Worm (Caenorhabditis elegans) whole organism, late embryonic: ENCODE measurements around the gene ostb-1.

Experiments
- C08G9.2 ChIP-seq: sonication (generic microtip); optimal IDR thresholded peaks from 2 replicates; lab custom pipeline; 2016; ENCODE audit warnings: mild to moderate bottlenecking, missing genetic modification characterization, moderate library complexity, missing compliant biosample characterization
- F13H6.1 ChIP-seq: sonication (generic microtip); optimal IDR thresholded peaks from 2 replicates; lab custom pipeline; 2016; ENCODE audit warnings: missing genetic modification characterization, missing compliant biosample characterization
- Y22D7AL.16 ChIP-seq: sonication (generic microtip); optimal IDR thresholded peaks from 2 replicates; lab custom pipeline; 2016; ENCODE audit warnings: missing genetic modification characterization, missing compliant biosample characterization
- ahr-1 ChIP-seq: sonication (generic microtip); optimal IDR thresholded peaks from 2 replicates; lab custom pipeline; 2016; ENCODE audit warnings: missing genetic modification characterization, missing compliant biosample characterization
- ama-1 ChIP-seq: fragments of 150-350 bp; optimal IDR thresholded peaks from 2 replicates; lab custom pipeline; 2014
- ceh-14 ChIP-seq: sonication (generic microtip); optimal IDR thresholded peaks from 2 replicates; lab custom pipeline; 2016; ENCODE audit warnings: missing genotype, missing genetic modification characterization, missing compliant biosample characterization
- ceh-18 ChIP-seq: sonication (generic microtip); optimal IDR thresholded peaks from 2 replicates; lab custom pipeline; 2016; ENCODE audit warnings: missing genetic modification characterization, missing compliant biosample characterization
- ceh-19 ChIP-seq: fragments of 200-800 bp; sonication (Bioruptor generic); optimal IDR thresholded peaks from 2 replicates; lab custom pipeline; 2018; ENCODE audit warnings: mild to moderate bottlenecking, missing genetic modification characterization, missing compliant biosample characterization
- ceh-34 ChIP-seq: sonication (generic microtip); optimal IDR thresholded peaks from 2 replicates; lab custom pipeline; 2016; ENCODE audit warnings: mild to moderate bottlenecking, missing genetic modification characterization, missing compliant biosample characterization
- ceh-45 ChIP-seq: fragments of 200-800 bp; sonication (Bioruptor generic); IDR thresholded peaks from 2 replicates; pipeline ENCODE4 v1.3.6; 2022; ENCODE audit warnings: missing genetic modification reagents, missing genetic modification characterization, missing compliant biosample characterization
- ceh-6 ChIP-seq: fragments of 200-800 bp; sonication (Bioruptor generic); optimal IDR thresholded peaks from 2 replicates; lab custom pipeline; 2018; ENCODE audit warnings: mild to moderate bottlenecking, missing genetic modification characterization, missing compliant biosample characterization
- che-1 ChIP-seq: sonication (generic microtip); optimal IDR thresholded peaks from 2 replicates; lab custom pipeline; 2016; ENCODE audit warnings: mild to moderate bottlenecking, missing genetic modification characterization, missing compliant biosample characterization
- dmd-4 ChIP-seq: sonication (generic microtip); optimal IDR thresholded peaks from 2 replicates; lab custom pipeline; 2016; ENCODE audit warnings: borderline replicate concordance, missing genetic modification characterization, missing compliant biosample characterization
- elt-2 ChIP-seq: sonication (generic microtip); optimal IDR thresholded peaks from 2 replicates; lab custom pipeline; 2016; ENCODE audit warnings: missing genetic modification reagents, missing genetic modification characterization, missing compliant biosample characterization
- ets-4 ChIP-seq: sonication (generic microtip); optimal IDR thresholded peaks from 2 replicates; lab custom pipeline; 2016; ENCODE audit warnings: missing genetic modification characterization, missing compliant biosample characterization
- eyg-1 ChIP-seq: sonication (generic microtip); optimal IDR thresholded peaks from 2 replicates; lab custom pipeline; 2016; ENCODE audit warnings: missing genotype, missing genetic modification characterization, missing compliant biosample characterization
- fkh-10 ChIP-seq: fragments of 150-350 bp; optimal IDR thresholded peaks from 2 replicates; lab custom pipeline; 2014; ENCODE audit warnings: missing biosample characterization, missing genetic modification reagents, missing genetic modification characterization
- hlh-30 ChIP-seq: sonication (generic microtip); optimal IDR thresholded peaks from 2 replicates; lab custom pipeline; 2017; ENCODE audit warnings: antibody characterized with exemption, missing genetic modification characterization, missing compliant biosample characterization; ENCODE audit not compliant: insufficient read depth
- lim-6 ChIP-seq: sonication (generic microtip); optimal IDR thresholded peaks from 2 replicates; lab custom pipeline; 2016; ENCODE audit warnings: missing genetic modification characterization, missing compliant biosample characterization
- lin-11 ChIP-seq: fragments of 200-800 bp; sonication (Bioruptor generic); optimal IDR thresholded peaks from 2 replicates; lab custom pipeline; 2018; ENCODE audit warnings: mild to moderate bottlenecking, missing genetic modification characterization, missing compliant biosample characterization
- madf-2 ChIP-seq: sonication (generic microtip); optimal IDR thresholded peaks from 2 replicates; lab custom pipeline; 2017; ENCODE audit warnings: missing genetic modification characterization, missing compliant biosample characterization
- mec-3 ChIP-seq: sonication (generic microtip); optimal IDR thresholded peaks from 2 replicates; lab custom pipeline; 2016; ENCODE audit warnings: borderline replicate concordance, missing genetic modification characterization, missing compliant biosample characterization
- nfya-1 ChIP-seq: sonication (generic microtip); optimal IDR thresholded peaks from 2 replicates; lab custom pipeline; 2017; ENCODE audit warnings: missing genetic modification characterization, mild to moderate bottlenecking, missing compliant biosample characterization, antibody characterized with exemption, moderate library complexity
- nhr-11 ChIP-seq: fragments of 150-350 bp; optimal IDR thresholded peaks from 2 replicates; lab custom pipeline; 2014; ENCODE audit warnings: missing biosample characterization, missing genetic modification characterization
- npax-4 ChIP-seq: sonication (generic microtip); optimal IDR thresholded peaks from 2 replicates; lab custom pipeline; 2016; ENCODE audit warnings: missing genetic modification characterization, missing compliant biosample characterization
- odd-2 ChIP-seq: sonication (generic microtip); optimal IDR thresholded peaks from 2 replicates; lab custom pipeline; 2017; ENCODE audit warnings: antibody characterized with exemption, mild to moderate bottlenecking, missing genetic modification characterization, missing compliant biosample characterization
- pat-9 ChIP-seq: fragments of 200-800 bp; sonication (Bioruptor generic); optimal IDR thresholded peaks from 2 replicates; lab custom pipeline; 2018; ENCODE audit warnings: mild to moderate bottlenecking, missing genetic modification characterization, moderate library complexity, missing compliant biosample characterization
- pha-2 ChIP-seq: sonication (generic microtip); optimal IDR thresholded peaks from 2 replicates; lab custom pipeline; 2017; ENCODE audit warnings: mild to moderate bottlenecking, missing genetic modification characterization, missing compliant biosample characterization
- pha-4 ChIP-seq: fragments of 150-350 bp; optimal IDR thresholded peaks from 2 replicates; lab custom pipeline; 2018; ENCODE audit warnings: missing biosample characterization, missing genetic modification reagents, missing genetic modification characterization
- pqm-1 ChIP-seq: sonication (generic microtip); optimal IDR thresholded peaks from 2 replicates; lab custom pipeline; 2016; ENCODE audit warnings: missing genetic modification characterization, missing compliant biosample characterization
- ref-2 ChIP-seq: sonication (generic microtip); optimal IDR thresholded peaks from 2 replicates; lab custom pipeline; 2016; ENCODE audit warnings: missing genetic modification characterization, missing compliant biosample characterization
- rnt-1 ChIP-seq: sonication (generic microtip); optimal IDR thresholded peaks from 2 replicates; lab custom pipeline; 2016; ENCODE audit warnings: missing genetic modification characterization, missing compliant biosample characterization
- sdc-2 ChIP-seq: sonication (generic microtip); optimal IDR thresholded peaks from 2 replicates; lab custom pipeline; 2016; ENCODE audit warnings: missing genotype, missing genetic modification characterization, missing compliant biosample characterization
- tbx-2 ChIP-seq: sonication (generic microtip); optimal IDR thresholded peaks from 2 replicates; lab custom pipeline; 2016; ENCODE audit warnings: missing genetic modification characterization, missing compliant biosample characterization
- ttx-3 ChIP-seq: sonication (generic microtip); optimal IDR thresholded peaks from 2 replicates; lab custom pipeline; 2016; ENCODE audit warnings: missing genetic modification reagents, missing genetic modification characterization, missing compliant biosample characterization
- unc-86 ChIP-seq: sonication (generic microtip); optimal IDR thresholded peaks from 2 replicates; lab custom pipeline; 2016; ENCODE audit warnings: missing genetic modification characterization, missing compliant biosample characterization
- zip-5 ChIP-seq: sonication (generic microtip); optimal IDR thresholded peaks from 2 replicates; lab custom pipeline; 2016; ENCODE audit warnings: missing genetic modification characterization, missing compliant biosample characterization

Gene ostb-1

ce11 chrII:7849697-7850096 lies 14.6 kb upstream of the ostb-1 start, which contains the start of gene acr-7:
Gene acr-7 (minus strand): TSS chrII:7849797.
- TF ChIP-seq lin-11 (tag; lab: Kevin White, UChicago) (no peak), C08G9.2 (tag; lab: Kevin White, UChicago) (no peak), sdc-2 (tag; lab: Kevin White, UChicago) (no peak), che-1 (tag; lab: Kevin White, UChicago) (no peak), ttx-3 (tag; lab: Kevin White, UChicago) (no peak), mec-3 (no peak), npax-4 (no peak), pha-2 (no peak), elt-2 (tag; lab: Kevin White, UChicago) (no peak), ets-4 (tag; lab: Kevin White, UChicago) (no peak), Y22D7AL.16 (tag; lab: Kevin White, UChicago) (no peak), ceh-34 (tag; lab: Kevin White, UChicago) (no peak), fkh-10 (GFP tag; lab: Kevin White, UChicago) (no peak)

- TF ChIP-seq odd-2 (no peak), ref-2 (tag; lab: Kevin White, UChicago) (no peak), rnt-1 (tag; lab: Kevin White, UChicago) (peak; percentile 7), eyg-1 (tag; lab: Kevin White, UChicago) (no peak), pha-4 (no peak), ahr-1 (tag; lab: Kevin White, UChicago) (no peak)
These were observed 13.7 kb upstream of the ostb-1 start for ce11 chrII:7850575-7850974.

ce11 chrII:7851480-7851879 lies 12.8 kb upstream of the ostb-1 start:
- TF ChIP-seq F13H6.1 (tag; lab: Kevin White, UChicago) = no peak
- peak; percentile 3 for TF ChIP-seq ceh-14 (tag; lab: Kevin White, UChicago)

- TF ChIP-seq hlh-30 (tag; lab: Kevin White, UChicago) = no peak
- TF ChIP-seq ama-1 (lab: Kevin White, UChicago) = no peak
- TF ChIP-seq F13H6.1 (tag; lab: Kevin White, UChicago) = no peak
- TF ChIP-seq pqm-1 (tag; lab: Kevin White, UChicago) = no peak
- TF ChIP-seq odd-2 = no peak
- no peak for TF ChIP-seq lim-6 (tag; lab: Kevin White, UChicago)
- TF ChIP-seq eyg-1 (tag; lab: Kevin White, UChicago) = no peak
- TF ChIP-seq nhr-11 (tag; lab: Kevin White, UChicago) = no peak
- TF ChIP-seq sdc-2 (tag; lab: Kevin White, UChicago) = no peak
- TF ChIP-seq unc-86 = no peak
- no peak for TF ChIP-seq lin-11 (tag; lab: Kevin White, UChicago)
- no peak for TF ChIP-seq fkh-10 (GFP tag; lab: Kevin White, UChicago)
- TF ChIP-seq ceh-45 (GFP tag; lab: Robert Waterston, UW) = no peak
- no peak for TF ChIP-seq pat-9 (tag; lab: Kevin White, UChicago)
- no peak for TF ChIP-seq ceh-19
- no peak for TF ChIP-seq rnt-1 (tag; lab: Kevin White, UChicago)
- TF ChIP-seq ceh-6 (GFP tag; lab: Kevin White, UChicago) = no peak
- TF ChIP-seq zip-5 = no peak
- no peak for TF ChIP-seq madf-2 (tag; lab: Kevin White, UChicago)
These were observed 10.6 kb upstream of the ostb-1 start, which contains the start of gene T09A5.5 for ce11 chrII:7853679-7854078. Gene T09A5.5 (minus strand): TSS chrII:7853779.

- TF ChIP-seq ceh-18 (tag; lab: Kevin White, UChicago) (no peak), unc-86 (no peak), odd-2 (no peak), tbx-2 (tag; lab: Kevin White, UChicago) (no peak), ceh-6 (GFP tag; lab: Kevin White, UChicago) (no peak), ama-1 (lab: Kevin White, UChicago) (no peak), ceh-14 (tag; lab: Kevin White, UChicago) (no peak), pha-2 (no peak), lim-6 (tag; lab: Kevin White, UChicago) (no peak), nfya-1 (tag; lab: Kevin White, UChicago) (no peak), ceh-34 (tag; lab: Kevin White, UChicago) (no peak), dmd-4 (tag; lab: Kevin White, UChicago) (no peak), ceh-19 (no peak)
These were observed 9.4 kb upstream of the ostb-1 start, which contains the start of gene mdt-10 for ce11 chrII:7854942-7855341. Gene mdt-10 (minus strand): TSS chrII:7855042.
